Worm (Caenorhabditis elegans) whole organism, young adult: Measurements from ENCODE around the gene F48B9.3.

Experiments used
- ccch-3 ChIP-seq: fragments of 200-800 bp; sonication (Bioruptor generic); optimal IDR thresholded peaks from 2 replicates; lab custom pipeline; 2018; ENCODE audit warnings: mild to moderate bottlenecking, missing genetic modification characterization, missing compliant biosample characterization
- cebp-2 ChIP-seq: fragments of 200-800 bp; sonication (Bioruptor generic); IDR thresholded peaks from 2 replicates; pipeline ENCODE4 v1.3.6; 2022; ENCODE audit warnings: missing genetic modification characterization, missing compliant biosample characterization
- chd-7 ChIP-seq: sonication (generic microtip); optimal IDR thresholded peaks from 2 replicates; lab custom pipeline; 2016; ENCODE audit warnings: mild to moderate bottlenecking, missing genetic modification characterization, moderate library complexity, missing compliant biosample characterization
- dpff-1 ChIP-seq: sonication (generic microtip); optimal IDR thresholded peaks from 2 replicates; lab custom pipeline; 2017; ENCODE audit warnings: mild to moderate bottlenecking, missing genetic modification characterization, missing compliant biosample characterization
- efl-1 ChIP-seq: fragments of 150-350 bp; optimal IDR thresholded peaks from 2 replicates; lab custom pipeline; 2014; ENCODE audit warnings: missing biosample characterization, missing genetic modification reagents, missing genetic modification characterization
- hsf-1 ChIP-seq: fragments of 200-800 bp; sonication (Bioruptor generic); IDR thresholded peaks from 2 replicates; pipeline ENCODE4 v1.3.6; 2022; ENCODE audit warnings: missing genetic modification reagents, missing genetic modification characterization, missing compliant biosample characterization
- lin-26 ChIP-seq: fragments of 200-800 bp; sonication (Bioruptor generic); IDR thresholded peaks from 2 replicates; pipeline ENCODE4 v1.3.6; 2022; ENCODE audit warnings: missing genetic modification reagents, missing genetic modification characterization, missing compliant biosample characterization
- madf-8 ChIP-seq: fragments of 200-800 bp; sonication (Bioruptor generic); conservative IDR thresholded peaks from 2 replicates; pipeline ENCODE4 v1.3.6; 2022; ENCODE audit warnings: missing genetic modification reagents, missing genetic modification characterization, missing compliant biosample characterization
- nfyb-1 ChIP-seq: fragments of 200-800 bp; sonication (Bioruptor generic); IDR thresholded peaks from 2 replicates; pipeline ENCODE4 v1.3.6; 2022; ENCODE audit warnings: missing genetic modification reagents, missing genetic modification characterization, missing compliant biosample characterization
- somi-1 ChIP-seq: fragments of 200-800 bp; sonication (Bioruptor generic); optimal IDR thresholded peaks from 2 replicates; lab custom pipeline; 2018; ENCODE audit warnings: mild to moderate bottlenecking, missing genetic modification characterization, missing compliant biosample characterization
- sptf-2 ChIP-seq: fragments of 200-800 bp; sonication (Bioruptor generic); optimal IDR thresholded peaks from 2 replicates; lab custom pipeline; 2018; ENCODE audit warnings: mild to moderate bottlenecking, missing genetic modification characterization, missing compliant biosample characterization
- zfh-2 ChIP-seq: fragments of 200-800 bp; sonication (Bioruptor generic); conservative IDR thresholded peaks from 2 replicates; pipeline ENCODE4 v1.3.6; 2022; ENCODE audit warnings: missing genetic modification reagents, missing genetic modification characterization, missing compliant biosample characterization

ce11 chrX:2219006-2219405 lies 54.2 kb downstream of the F48B9.3 start:
- TF ChIP-seq efl-1 (GFP tag; lab: Kevin White, UChicago) (no peak), hsf-1 (GFP tag; lab: Robert Waterston, UW) (no peak), zfh-2 (GFP tag; lab: Robert Waterston, UW) (no peak), somi-1 (no peak), sptf-2 (no peak), cebp-2 (GFP tag; lab: Robert Waterston, UW) (no peak), chd-7 (tag; lab: Kevin White, UChicago) (no peak), madf-8 (GFP tag; lab: Robert Waterston, UW) (no peak), nfyb-1 (GFP tag; lab: Robert Waterston, UW) (no peak), dpff-1 (tag; lab: Kevin White, UChicago) (no peak), ccch-3 (GFP tag; lab: Kevin White, UChicago) (no peak), lin-26 (GFP tag; lab: Robert Waterston, UW) (no peak)
